Worm (Caenorhabditis elegans): ENCODE data around the gene B0334.5.

Gene B0334.5

DNA sequence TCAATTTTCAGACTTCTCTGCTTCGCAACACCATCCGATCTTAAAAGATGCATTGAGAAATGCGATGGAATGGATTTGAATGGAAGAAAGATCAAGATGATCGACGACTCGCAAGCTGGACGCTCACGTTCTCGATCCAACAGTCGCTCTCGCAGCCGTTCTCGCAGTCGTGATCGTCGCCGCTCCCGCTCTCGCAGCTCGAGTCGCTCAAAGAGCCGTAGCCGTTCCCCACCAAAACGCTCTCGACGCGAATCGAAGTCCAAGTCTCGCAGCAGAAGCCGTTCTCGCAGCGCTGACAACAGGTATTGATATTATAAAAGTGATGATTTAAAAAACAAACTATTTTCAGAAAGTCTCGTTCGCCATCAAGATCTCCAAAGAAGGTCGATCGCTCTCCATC is 42.3 kb upstream of the B0334.5 start:
- no peak for TF ChIP-seq elt-3 (tag; optimal IDR thresholded peaks at IDR 0.05)
- TF ChIP-seq unc-39 (tag; optimal IDR thresholded peaks at IDR 0.05), result no peak
- no peak for TF ChIP-seq egl-27 (tag; optimal IDR thresholded peaks at IDR 0.05)
- no peak for TF ChIP-seq elt-1 (tag; optimal IDR thresholded peaks at IDR 0.05)
- TF ChIP-seq sem-4 (tag; optimal IDR thresholded peaks at IDR 0.05), result no peak
- no peak for TF ChIP-seq nhr-6 (tag; optimal IDR thresholded peaks at IDR 0.05)
- no peak for TF ChIP-seq mbf-1 (tag; optimal IDR thresholded peaks at IDR 0.05)

- TF ChIP-seq C34F6.9 (tag; optimal IDR thresholded peaks at IDR 0.05) (no peak), dmd-4 (tag; optimal IDR thresholded peaks at IDR 0.05) (no peak), mdl-1 (tag; optimal IDR thresholded peaks at IDR 0.05) (no peak), nhr-6 (tag; optimal IDR thresholded peaks at IDR 0.05) (no peak), zag-1 (tag; optimal IDR thresholded peaks at IDR 0.05) (no peak), peb-1 (tag; optimal IDR thresholded peaks at IDR 0.05) (no peak), lsy-2 (tag; optimal IDR thresholded peaks at IDR 0.05) (no peak)
Observed at ce11 chrII:11455715-11456114, 41.8 kb upstream of the B0334.5 start.

DNA sequence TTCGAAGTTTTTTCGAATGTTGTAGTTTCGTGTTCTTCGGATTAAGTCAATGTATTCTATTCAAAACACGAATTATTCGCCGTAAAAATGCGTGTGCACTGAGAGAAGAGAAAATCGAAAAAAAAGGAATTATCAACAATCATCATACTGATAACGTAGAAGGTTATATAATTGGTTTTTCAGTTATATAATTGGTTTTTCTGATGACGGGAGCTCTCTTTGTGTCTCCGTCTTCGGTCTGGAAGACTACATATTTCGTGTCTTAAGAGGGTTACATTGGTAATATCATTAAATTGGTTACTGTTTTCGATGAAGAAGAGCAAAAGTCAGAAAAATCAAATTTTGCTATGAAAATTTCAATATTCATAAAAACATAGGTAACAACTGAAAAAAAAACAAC is 37.6 kb upstream of the B0334.5 start:
- peak; percentile 12 for TF ChIP-seq skn-1 (tag; optimal IDR thresholded peaks at IDR 0.05)
- peak; percentile 52 for TF ChIP-seq fos-1 (tag; optimal IDR thresholded peaks at IDR 0.05)
- no peak for TF ChIP-seq dmd-4 (tag; optimal IDR thresholded peaks at IDR 0.05)

DNA sequence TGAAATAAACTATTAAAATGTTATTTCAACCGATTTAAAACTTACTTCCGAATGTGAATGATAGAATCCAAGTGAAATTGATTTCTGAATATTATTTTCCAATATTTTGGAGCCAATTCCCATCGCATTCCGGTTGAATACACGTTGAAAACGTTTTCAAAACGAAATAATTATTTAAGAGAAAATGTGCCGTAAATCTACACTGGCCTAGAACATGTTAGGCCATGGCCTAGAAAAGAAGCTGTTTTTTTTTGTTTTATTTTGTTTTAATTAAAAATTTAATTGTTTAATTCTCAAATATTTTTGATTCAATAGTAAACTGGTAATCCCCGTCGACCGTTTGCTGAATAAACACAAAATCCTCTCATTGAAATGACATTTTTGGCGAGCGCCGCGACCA is 33.6 kb upstream of the B0334.5 start:
- TF ChIP-seq R02D3.7 (tag; optimal IDR thresholded peaks at IDR 0.05) (peak; percentile 14), unc-55 (GFP tag; optimal IDR thresholded peaks at IDR 0.05) (peak; percentile 32), sma-9 (GFP tag; optimal IDR thresholded peaks at IDR 0.05) (peak; percentile 15), sma-9 (tag; optimal IDR thresholded peaks at IDR 0.05) (no peak), blmp-1 (tag; optimal IDR thresholded peaks at IDR 0.05; ENCODE audit: insufficient read depth) (no peak)

DNA sequence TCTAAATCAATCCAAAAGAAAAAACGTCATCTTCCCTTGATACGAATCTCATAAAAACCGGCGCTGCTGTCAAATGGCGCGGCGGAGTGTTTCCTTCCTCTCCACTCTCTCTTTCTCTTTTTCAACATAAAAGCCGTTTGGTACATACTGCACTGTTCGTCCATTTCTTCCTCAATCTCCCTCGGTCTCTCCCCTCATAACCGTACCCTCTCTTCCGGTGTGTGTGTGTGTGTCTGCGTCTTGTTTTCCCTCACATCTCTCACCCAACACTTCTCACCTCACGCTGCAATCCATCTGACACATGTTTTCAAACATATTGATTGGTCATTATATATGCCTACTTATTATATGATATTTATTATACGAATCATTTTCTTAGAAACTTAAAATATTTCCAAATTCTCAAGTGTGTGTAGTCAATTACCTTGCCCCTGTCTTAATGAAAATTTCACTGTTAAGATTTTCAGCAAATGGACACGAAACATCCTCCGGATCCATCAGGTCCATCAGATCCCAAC is 33.0 kb upstream of the B0334.5 start, which contains the start of the genes aars-1 and rga-1:
Gene aars-1 (minus strand): TSS at position 71 of the 518 bp plus-strand sequence.
Gene rga-1 (plus strand): TSS at position 468 of the 518 bp plus-strand sequence.
- TF ChIP-seq elt-1 (tag; optimal IDR thresholded peaks at IDR 0.05) (no peak), sma-9 (GFP tag; optimal IDR thresholded peaks at IDR 0.05) (peak; percentile 83), sma-9 (tag; optimal IDR thresholded peaks at IDR 0.05) (no peak), sma-3 (GFP tag; optimal IDR thresholded peaks at IDR 0.05) (peak; percentile 40), unc-55 (GFP tag; optimal IDR thresholded peaks at IDR 0.05) (peak; percentile 50), mab-5 (tag; optimal IDR thresholded peaks at IDR 0.05) (no peak), nhr-77 (tag; optimal IDR thresholded peaks at IDR 0.05) (no peak), skn-1 (tag; optimal IDR thresholded peaks at IDR 0.05) (no peak), C34F6.9 (tag; optimal IDR thresholded peaks at IDR 0.05) (peak; percentile 77), nhr-6 (tag; optimal IDR thresholded peaks at IDR 0.05) (no peak), nhr-25 (tag; optimal IDR thresholded peaks at IDR 0.05) (peak; percentile 73), fos-1 (tag; optimal IDR thresholded peaks at IDR 0.05) (peak; percentile 68), zag-1 (tag; optimal IDR thresholded peaks at IDR 0.05) (no peak), snpc-4 (tag; optimal IDR thresholded peaks at IDR 0.05) (no peak), unc-62 (GFP tag; optimal IDR thresholded peaks at IDR 0.05) (no peak), Y55F3AM.14 (GFP tag; optimal IDR thresholded peaks at IDR 0.05) (no peak), lin-13 (GFP tag; optimal IDR thresholded peaks at IDR 0.05) (peak; percentile 20), elt-3 (tag; optimal IDR thresholded peaks at IDR 0.05) (no peak), gmeb-1 (tag; optimal IDR thresholded peaks at IDR 0.05) (no peak), dmd-4 (tag; optimal IDR thresholded peaks at IDR 0.05) (no peak), sem-4 (tag; optimal IDR thresholded peaks at IDR 0.05) (peak; percentile 77), egl-27 (tag; optimal IDR thresholded peaks at IDR 0.05) (no peak), blmp-1 (tag; optimal IDR thresholded peaks at IDR 0.05; ENCODE audit: insufficient read depth) (peak; percentile 70), nhr-129 (tag; optimal IDR thresholded peaks at IDR 0.05) (peak; percentile 70), F13H6.1 (tag; optimal IDR thresholded peaks at IDR 0.05) (peak; percentile 75), crh-2 (tag; optimal IDR thresholded peaks at IDR 0.05) (peak; percentile 39), peb-1 (tag; optimal IDR thresholded peaks at IDR 0.05) (no peak), nhr-21 (tag; optimal IDR thresholded peaks at IDR 0.05) (peak; percentile 48), lsy-2 (tag; optimal IDR thresholded peaks at IDR 0.05) (peak in 1 of 2 experiments; percentile 70)

Measured in whole organism, L2 larva.